Fruit fly (Drosophila melanogaster) whole organism, embryonic: ENCODE results near the gene meso18E.

Source experiments
- BEAF-32 ChIP-seq: fragments of 200-800 bp; sonication (Bioruptor generic); optimal IDR thresholded peaks from 3 replicates; lab custom pipeline; 2017; ENCODE audit warnings: missing biosample characterization, missing genetic modification characterization, mild to moderate bottlenecking, moderate library complexity, missing genetic modification reagents
- CG10543 ChIP-seq: fragments of 200-800 bp; sonication (Bioruptor generic); optimal IDR thresholded peaks from 3 replicates; lab custom pipeline; 2017; ENCODE audit warnings: missing biosample characterization, mild to moderate bottlenecking, missing genetic modification characterization, moderate library complexity
- CG10979 ChIP-seq: fragments of 200-800 bp; sonication (Bioruptor generic); optimal IDR thresholded peaks from 2 replicates; lab custom pipeline; 2018; ENCODE audit warnings: missing biosample characterization, mild to moderate bottlenecking, missing genetic modification characterization, moderate library complexity
- CG11398 ChIP-seq: fragments of 200-800 bp; sonication (Bioruptor generic); optimal IDR thresholded peaks from 2 replicates; lab custom pipeline; 2016; ENCODE audit warnings: missing biosample characterization, missing genetic modification characterization
- CG12236 ChIP-seq: fragments of 200-800 bp; sonication (Bioruptor generic); optimal IDR thresholded peaks from 2 replicates; lab custom pipeline; 2016; ENCODE audit warnings: missing biosample characterization, missing genetic modification characterization
- CG12659 ChIP-seq: fragments of 200-800 bp; sonication (Bioruptor generic); optimal IDR thresholded peaks from 3 replicates; lab custom pipeline; 2017; ENCODE audit warnings: mild to moderate bottlenecking, missing biosample characterization, missing genetic modification reagents, missing genetic modification characterization
- CG13624 ChIP-seq: fragments of 200-800 bp; sonication (Bioruptor generic); optimal IDR thresholded peaks from 2 replicates; lab custom pipeline; 2016; ENCODE audit warnings: missing biosample characterization, missing genetic modification characterization
- CG16813 ChIP-seq: fragments of 200-800 bp; sonication (Bioruptor generic); IDR thresholded peaks from 3 replicates; pipeline ENCODE4 v1.3.6; 2022; ENCODE audit warnings: missing biosample characterization, missing genetic modification characterization; ENCODE audit not compliant: partially characterized antibody
- CG16863 ChIP-seq: fragments of 200-800 bp; sonication (Bioruptor generic); optimal IDR thresholded peaks from 3 replicates; lab custom pipeline; 2016; ENCODE audit warnings: missing biosample characterization, missing genetic modification characterization
- CG17361 ChIP-seq: fragments of 200-800 bp; sonication (Bioruptor generic); IDR thresholded peaks from 3 replicates; pipeline ENCODE4 v1.3.6; 2022; ENCODE audit warnings: missing biosample characterization, missing genetic modification characterization
- CG2129 ChIP-seq: fragments of 200-800 bp; sonication (Bioruptor generic); IDR thresholded peaks from 2 replicates; pipeline ENCODE4 v1.3.6; 2022; ENCODE audit warnings: missing biosample characterization, missing genetic modification characterization; ENCODE audit not compliant: partially characterized antibody
- CG30020 ChIP-seq: fragments of 200-800 bp; optimal IDR thresholded peaks from 2 replicates; lab custom pipeline; 2019; ENCODE audit warnings: missing biosample characterization, mild to moderate bottlenecking, missing genetic modification characterization, moderate library complexity
- CG3995 ChIP-seq: fragments of 200-800 bp; sonication (Bioruptor generic); optimal IDR thresholded peaks from 3 replicates; lab custom pipeline; 2016; ENCODE audit warnings: missing biosample characterization, missing genetic modification characterization
- CG6272 ChIP-seq: fragments of 200-800 bp; sonication (Bioruptor generic); IDR thresholded peaks from 2 replicates; pipeline ENCODE4 v1.3.6; 2022; ENCODE audit warnings: missing biosample characterization, missing genetic modification characterization
- CG6791 ChIP-seq: fragments of 200-800 bp; sonication (Bioruptor generic); IDR thresholded peaks from 3 replicates; pipeline ENCODE4 v1.3.6; 2022; ENCODE audit warnings: missing biosample characterization, missing genetic modification characterization; ENCODE audit not compliant: partially characterized antibody
- CG7556 ChIP-seq: fragments of 200-800 bp; sonication (Bioruptor generic); optimal IDR thresholded peaks from 2 replicates; lab custom pipeline; 2017; ENCODE audit warnings: missing biosample characterization, mild to moderate bottlenecking, missing genetic modification characterization
- CG8478 ChIP-seq: fragments of >200 bp; optimal IDR thresholded peaks from 2 replicates; lab custom pipeline; 2018
- CG9609 ChIP-seq: fragments of 200-800 bp; sonication (Bioruptor generic); optimal IDR thresholded peaks from 3 replicates; lab custom pipeline; 2016; ENCODE audit warnings: missing biosample characterization, missing genetic modification characterization
- CoRest ChIP-seq: fragments of 200-800 bp; sonication (Bioruptor generic); optimal IDR thresholded peaks from 3 replicates; lab custom pipeline; 2018; ENCODE audit warnings: missing biosample characterization, mild to moderate bottlenecking, missing genetic modification characterization, moderate library complexity
- CrebB ChIP-seq: fragments of 200-800 bp; sonication (Bioruptor generic); optimal IDR thresholded peaks from 3 replicates; lab custom pipeline; 2018; ENCODE audit warnings: missing biosample characterization, mild to moderate bottlenecking, missing genetic modification characterization
- Dip3 ChIP-seq: fragments of 200-800 bp; sonication (Bioruptor generic); optimal IDR thresholded peaks from 3 replicates; lab custom pipeline; 2016; ENCODE audit warnings: missing biosample characterization, missing genetic modification characterization
- Gug ChIP-seq: fragments of 200-800 bp; sonication (Bioruptor generic); IDR thresholded peaks from 4 replicates; pipeline ENCODE4 v1.3.6; 2022; ENCODE audit warnings: missing biosample characterization, missing genetic modification characterization
- HLH4C ChIP-seq: fragments of 200-800 bp; sonication (Bioruptor generic); IDR thresholded peaks from 3 replicates; pipeline ENCODE4 v1.3.6; 2022; ENCODE audit warnings: missing biosample characterization, missing genetic modification characterization; ENCODE audit not compliant: partially characterized antibody
- Max ChIP-seq: fragments of 200-800 bp; sonication (Bioruptor generic); optimal IDR thresholded peaks from 2 replicates; lab custom pipeline; 2016; ENCODE audit warnings: missing biosample characterization, mild to moderate bottlenecking, missing genetic modification characterization
- Meics ChIP-seq: fragments of 200-800 bp; sonication (Bioruptor generic); optimal IDR thresholded peaks from 2 replicates; lab custom pipeline; 2017; ENCODE audit warnings: missing biosample characterization, mild to moderate bottlenecking, missing genetic modification characterization
- Sin3A ChIP-seq: fragments of >200 bp; optimal IDR thresholded peaks from 2 replicates; lab custom pipeline; 2018
- Trl ChIP-seq, 3 experiments: fragments of >200 bp in 2 of 3; fragments of 200-800 bp in 1 of 3; sonication (Bioruptor generic) in 1 of 3; optimal IDR thresholded peaks; 2 replicates in 1 of 3; 3 replicates in 2 of 3; lab custom pipeline; 2016 to 2017; ENCODE audit warnings: missing biosample characterization in 1 of 3, missing genetic modification characterization in 1 of 3
- aop ChIP-seq: fragments of 200-800 bp; sonication (Bioruptor generic); IDR thresholded peaks from 2 replicates; pipeline ENCODE4 v1.3.6; 2022; ENCODE audit warnings: missing biosample characterization, missing genetic modification characterization
- chinmo ChIP-seq: fragments of 200-800 bp; sonication (Bioruptor generic); IDR thresholded peaks from 4 replicates; pipeline ENCODE4 v1.3.6; 2022; ENCODE audit warnings: missing biosample characterization, missing genetic modification characterization; ENCODE audit not compliant: partially characterized antibody
- croc ChIP-seq: fragments of 200-800 bp; sonication (Bioruptor generic); conservative IDR thresholded peaks from 3 replicates; pipeline ENCODE4 v1.3.6; 2022; ENCODE audit warnings: missing biosample characterization, missing genetic modification characterization
- crol ChIP-seq: fragments of 200-800 bp; sonication (Bioruptor generic); IDR thresholded peaks from 2 replicates; pipeline ENCODE4 v1.3.6; 2022; ENCODE audit warnings: missing biosample characterization, missing genetic modification characterization
- dimm ChIP-seq: fragments of 200-800 bp; sonication (Bioruptor generic); IDR thresholded peaks from 2 replicates; pipeline ENCODE4 v1.3.6; 2022; ENCODE audit warnings: missing biosample characterization, missing genetic modification characterization
- gfzf ChIP-seq: fragments of 200-800 bp; sonication (Bioruptor generic); optimal IDR thresholded peaks from 2 replicates; lab custom pipeline; 2016; ENCODE audit warnings: missing biosample characterization, mild to moderate bottlenecking, missing genetic modification characterization, moderate library complexity
- hb ChIP-seq: fragments of 200-800 bp; sonication (Bioruptor generic); IDR thresholded peaks from 3 replicates; pipeline ENCODE4 v1.3.6; 2022; ENCODE audit warnings: missing biosample characterization, missing genetic modification characterization; ENCODE audit not compliant: partially characterized antibody
- hbn ChIP-seq: fragments of 200-800 bp; sonication (Bioruptor generic); IDR thresholded peaks from 2 replicates; pipeline ENCODE4 v1.3.6; 2022; ENCODE audit warnings: missing biosample characterization, missing genetic modification characterization; ENCODE audit not compliant: partially characterized antibody
- mld ChIP-seq: fragments of 200-800 bp; sonication (Bioruptor generic); IDR thresholded peaks from 3 replicates; pipeline ENCODE4 v1.3.6; 2022; ENCODE audit warnings: missing biosample characterization, missing genetic modification characterization; ENCODE audit not compliant: partially characterized antibody
- nerfin-2 ChIP-seq: fragments of 200-800 bp; sonication (Bioruptor generic); IDR thresholded peaks from 2 replicates; pipeline ENCODE4 v1.3.6; 2022; ENCODE audit warnings: missing biosample characterization, missing genetic modification characterization; ENCODE audit not compliant: partially characterized antibody
- nom ChIP-seq: fragments of 200-800 bp; sonication (Bioruptor generic); optimal IDR thresholded peaks from 2 replicates; lab custom pipeline; 2017; ENCODE audit warnings: missing biosample characterization, missing genetic modification characterization, mild to moderate bottlenecking, moderate library complexity, missing genetic modification reagents
- p53 ChIP-seq: fragments of 200-800 bp; sonication (Bioruptor generic); optimal IDR thresholded peaks from 2 replicates; lab custom pipeline; 2016; ENCODE audit warnings: missing biosample characterization, missing genetic modification characterization
- pzg ChIP-seq: fragments of 200-800 bp; sonication (Bioruptor generic); optimal IDR thresholded peaks from 3 replicates; lab custom pipeline; 2018; ENCODE audit warnings: missing biosample characterization, mild to moderate bottlenecking, missing genetic modification characterization, moderate library complexity
- ranshi ChIP-seq: fragments of 200-800 bp; sonication (Bioruptor generic); IDR thresholded peaks from 2 replicates; pipeline ENCODE4 v1.3.6; 2022; ENCODE audit warnings: missing biosample characterization, missing genetic modification characterization
- repo ChIP-seq: fragments of 200-800 bp; sonication (Bioruptor generic); optimal IDR thresholded peaks from 2 replicates; lab custom pipeline; 2016; ENCODE audit warnings: missing biosample characterization, missing genetic modification characterization
- sens ChIP-seq: fragments of 200-800 bp; sonication (Bioruptor generic); peaks from one replicate; lab custom pipeline; 2016; ENCODE audit warnings: missing biosample characterization, missing genetic modification characterization
- stwl ChIP-seq: fragments of 200-800 bp; sonication (Bioruptor generic); optimal IDR thresholded peaks from 3 replicates; lab custom pipeline; 2018; ENCODE audit warnings: missing biosample characterization, mild to moderate bottlenecking, missing genetic modification characterization, moderate library complexity
- zen ChIP-seq: fragments of 200-800 bp; sonication (Bioruptor generic); optimal IDR thresholded peaks from 3 replicates; lab custom pipeline; 2018; ENCODE audit warnings: missing biosample characterization, mild to moderate bottlenecking, missing genetic modification characterization, moderate library complexity
- zen2 ChIP-seq: fragments of 200-800 bp; sonication (Bioruptor generic); IDR thresholded peaks from 3 replicates; pipeline ENCODE4 v1.3.6; 2022; ENCODE audit warnings: missing biosample characterization, missing genetic modification characterization; ENCODE audit not compliant: partially characterized antibody
- zfh2 ChIP-seq: fragments of 200-800 bp; sonication (Bioruptor generic); optimal IDR thresholded peaks from 2 replicates; lab custom pipeline; 2016; ENCODE audit warnings: missing biosample characterization, missing genetic modification characterization

meso18E gene

dm6 chrX:19683040-19683875, 29.6 kb downstream of the meso18E start, which contains the start of the genes dome and Ubqn (continued):
- TF ChIP-seq BEAF-32 (GFP tag; lab: Kevin White, UChicago) (peak; percentile 98), Trl (optimal IDR thresholded peaks at IDR 0.05; lab: Kevin White, UChicago) (peak; percentile 98), Trl (GFP tag; optimal IDR thresholded peaks at IDR 0.05; lab: Kevin White, UChicago) (peak; percentile 22), CG7556 (GFP tag; lab: Kevin White, UChicago) (no peak), CG17361 (peak; percentile 67; the same call in 2 of the 3 replicates), dimm (GFP tag; lab: Robert Waterston, UW) (no peak), aop (GFP tag; lab: Robert Waterston, UW) (no peak), gfzf (peak; percentile 74), CG16863 (GFP tag; lab: Kevin White, UChicago) (peak; percentile 46), CG6272 (GFP tag; lab: Robert Waterston, UW) (0 out of 2 replicates have a peak, but pooled peaks have one; percentile 14), repo (GFP tag; lab: Kevin White, UChicago) (no peak), CG6791 (GFP tag; lab: Robert Waterston, UW) (peak; percentile 85), CG3995 (GFP tag; lab: Kevin White, UChicago) (peak; percentile 42), ranshi (GFP tag; lab: Robert Waterston, UW) (no peak), zen (tag; lab: Kevin White, UChicago) (peak; percentile 15), CG12659 (peak; percentile 79), CG8478 (lab: Kevin White, UChicago) (peak; percentile 83), Dip3 (peak; percentile 36), CG30020 (peak; percentile 63), CrebB (tag; lab: Kevin White, UChicago) (no peak), CG12236 (GFP tag; lab: Kevin White, UChicago) (peak; percentile 22), CG16813 (GFP tag; lab: Robert Waterston, UW) (peak; percentile 95), chinmo (GFP tag; lab: Robert Waterston, UW) (peak; percentile 85), CoRest (tag; lab: Kevin White, UChicago) (peak; percentile 1), nerfin-2 (GFP tag; lab: Robert Waterston, UW) (peak; percentile 93), Max (GFP tag; lab: Kevin White, UChicago) (peak; percentile 1), sens (GFP tag; lab: Kevin White, UChicago) (peak; percentile 72), p53 (peak; percentile 41), CG2129 (GFP tag; lab: Robert Waterston, UW) (peak; percentile 56; the same call in 1 of the 2 replicates), hbn (GFP tag; lab: Robert Waterston, UW) (peak; percentile 87), Gug (no peak), hb (GFP tag; lab: Robert Waterston, UW) (peak; percentile 93), crol (GFP tag; lab: Robert Waterston, UW) (peak; percentile 92), pzg (peak; percentile 94), HLH4C (GFP tag; lab: Robert Waterston, UW) (peak; percentile 96), nom (GFP tag; lab: Kevin White, UChicago) (peak; percentile 77), zen2 (GFP tag; lab: Robert Waterston, UW) (peak; percentile 68), CG10979 (tag; lab: Kevin White, UChicago) (no peak), CG9609 (peak; percentile 28), Meics (GFP tag; lab: Kevin White, UChicago) (peak; percentile 36), CG10543 (GFP tag; lab: Kevin White, UChicago) (peak; percentile 77), Sin3A (lab: Kevin White, UChicago) (peak; percentile 100), mld (peak; percentile 68; the same call in 2 of the 3 replicates), croc (GFP tag; lab: Robert Waterston, UW) (no peak), zfh2 (GFP tag; lab: Kevin White, UChicago) (peak; percentile 27), CG11398 (GFP tag; lab: Kevin White, UChicago) (no peak), stwl (tag; lab: Kevin White, UChicago) (peak; percentile 72), CG13624 (peak; percentile 56)
